Fruit fly (Drosophila melanogaster): ENCODE results near the gene mtd.
A peak's percentile ranks its signal among the peaks of the same experiment; 100 is the strongest.

Gene mtd

dm6 chr3R:5368170-5368781 lies 18.0 kb upstream of the mtd start, which contains the start of gene Cerk (continued):
- TF ChIP-seq Meics (GFP tag; optimal IDR thresholded peaks at IDR 0.05), result peak; percentile 28
- TF ChIP-seq sug (tag; optimal IDR thresholded peaks at IDR 0.05), result peak; percentile 32
- TF ChIP-seq ap (GFP tag; IDR thresholded peaks at IDR 0.05), result no peak
- no peak for TF ChIP-seq tin (GFP tag; optimal IDR thresholded peaks at IDR 0.05)
- TF ChIP-seq CG18476 (GFP tag; optimal IDR thresholded peaks at IDR 0.05), result no peak
- TF ChIP-seq tup (GFP tag; optimal IDR thresholded peaks at IDR 0.05), result no peak
- TF ChIP-seq Gug (GFP tag; IDR thresholded peaks at IDR 0.05), result no peak
- TF ChIP-seq shn (GFP tag; optimal IDR thresholded peaks at IDR 0.05), result peak; percentile 37
- peak; percentile 4 for TF ChIP-seq CG2202 (tag; optimal IDR thresholded peaks at IDR 0.05)
- TF ChIP-seq sqz (GFP tag; optimal IDR thresholded peaks at IDR 0.05), result no peak
- peak; percentile 46 for TF ChIP-seq lab (GFP tag; optimal IDR thresholded peaks at IDR 0.05)
- TF ChIP-seq knrl (GFP tag; IDR thresholded peaks at IDR 0.05; ENCODE audit: partially characterized antibody), result peak; percentile 65; the same call in 2 of the 3 replicates
- TF ChIP-seq CG11723 (GFP tag; optimal IDR thresholded peaks at IDR 0.05), result no peak
- TF ChIP-seq CG14710 (tag; optimal IDR thresholded peaks at IDR 0.05), result peak; percentile 52
- peak; percentile 91 for TF ChIP-seq pzg (GFP tag; optimal IDR thresholded peaks at IDR 0.05)
- no peak for TF ChIP-seq CG31224 (GFP tag; IDR thresholded peaks at IDR 0.05)
- no peak; the same call in 1 of the 2 replicates for TF ChIP-seq CG14667 (GFP tag; IDR thresholded peaks at IDR 0.05)
- TF ChIP-seq emc (GFP tag; optimal IDR thresholded peaks at IDR 0.05), result no peak
- TF ChIP-seq org-1 (GFP tag; optimal IDR thresholded peaks at IDR 0.05), result no peak
- peak; percentile 34 for TF ChIP-seq CG13424 (tag; optimal IDR thresholded peaks at IDR 0.05)
- TF ChIP-seq hth (optimal IDR thresholded peaks at IDR 0.05), result no peak
- TF ChIP-seq CoRest (tag; optimal IDR thresholded peaks at IDR 0.05), result peak; percentile 62
- peak; percentile 78 for TF ChIP-seq Ets97D (GFP tag; optimal IDR thresholded peaks at IDR 0.05)
- no peak for TF ChIP-seq Spps (tag; optimal IDR thresholded peaks at IDR 0.05)
- TF ChIP-seq eyg (GFP tag; optimal IDR thresholded peaks at IDR 0.05), result peak; percentile 59
- no peak for TF ChIP-seq Deaf1 (tag; optimal IDR thresholded peaks at IDR 0.05)
- no peak for TF ChIP-seq CG3407 (GFP tag; optimal IDR thresholded peaks at IDR 0.05)
- peak; percentile 55 for TF ChIP-seq kah (GFP tag; optimal IDR thresholded peaks at IDR 0.05)
- peak; percentile 54 for TF ChIP-seq nom (GFP tag; optimal IDR thresholded peaks at IDR 0.05)
- TF ChIP-seq ems (GFP tag; optimal IDR thresholded peaks at IDR 0.05), result peak; percentile 24
- no peak for TF ChIP-seq gsb (GFP tag; IDR thresholded peaks at IDR 0.05)
- TF ChIP-seq cas (GFP tag; IDR thresholded peaks at IDR 0.05), result no peak
- TF ChIP-seq B-H1 (GFP tag; IDR thresholded peaks at IDR 0.05), result no peak; the same call in 2 of the 3 replicates
- TF ChIP-seq Doc3 (GFP tag; IDR thresholded peaks at IDR 0.05; ENCODE audit: partially characterized antibody), result no peak
- TF ChIP-seq E2f2 (GFP tag; IDR thresholded peaks at IDR 0.05), result peak; percentile 57
- no peak for TF ChIP-seq pb (GFP tag; optimal IDR thresholded peaks at IDR 0.05)
- peak in 1 of 2 experiments; percentile 30 for TF ChIP-seq chif (GFP tag; optimal IDR thresholded peaks at IDR 0.05)
- peak; percentile 24 for TF ChIP-seq Bdp1 (GFP tag; optimal IDR thresholded peaks at IDR 0.05)
- no peak for TF ChIP-seq yki (optimal IDR thresholded peaks at IDR 0.05)
- TF ChIP-seq CG12219 (GFP tag; optimal IDR thresholded peaks at IDR 0.05), result no peak
- no peak for TF ChIP-seq vfl (GFP tag; optimal IDR thresholded peaks at IDR 0.05)
- TF ChIP-seq cwo (GFP tag; optimal IDR thresholded peaks at IDR 0.05), result no peak
- TF ChIP-seq CG31388 (GFP tag; optimal IDR thresholded peaks at IDR 0.05), result no peak
- peak; percentile 36 for TF ChIP-seq CG17385 (GFP tag; optimal IDR thresholded peaks at IDR 0.05)
- TF ChIP-seq NC2α (GFP tag; optimal IDR thresholded peaks at IDR 0.05), result no peak
- no peak for TF ChIP-seq Oli (tag; optimal IDR thresholded peaks at IDR 0.05)
- TF ChIP-seq sima (GFP tag; optimal IDR thresholded peaks at IDR 0.05), result no peak
- TF ChIP-seq CG17186 (GFP tag; optimal IDR thresholded peaks at IDR 0.05), result peak; percentile 66
- TF ChIP-seq D19B (GFP tag; optimal IDR thresholded peaks at IDR 0.05), result no peak
- no peak for TF ChIP-seq ham (GFP tag; IDR thresholded peaks at IDR 0.05)
- TF ChIP-seq ci (GFP tag; IDR thresholded peaks at IDR 0.05), result peak; percentile 81

All from whole organism, embryonic.